Fruit fly (Drosophila melanogaster): ENCODE data around the gene Tasp1.
A peak's percentile ranks its signal among the peaks of the same experiment; 100 is the strongest.

The Tasp1 gene

DNA sequence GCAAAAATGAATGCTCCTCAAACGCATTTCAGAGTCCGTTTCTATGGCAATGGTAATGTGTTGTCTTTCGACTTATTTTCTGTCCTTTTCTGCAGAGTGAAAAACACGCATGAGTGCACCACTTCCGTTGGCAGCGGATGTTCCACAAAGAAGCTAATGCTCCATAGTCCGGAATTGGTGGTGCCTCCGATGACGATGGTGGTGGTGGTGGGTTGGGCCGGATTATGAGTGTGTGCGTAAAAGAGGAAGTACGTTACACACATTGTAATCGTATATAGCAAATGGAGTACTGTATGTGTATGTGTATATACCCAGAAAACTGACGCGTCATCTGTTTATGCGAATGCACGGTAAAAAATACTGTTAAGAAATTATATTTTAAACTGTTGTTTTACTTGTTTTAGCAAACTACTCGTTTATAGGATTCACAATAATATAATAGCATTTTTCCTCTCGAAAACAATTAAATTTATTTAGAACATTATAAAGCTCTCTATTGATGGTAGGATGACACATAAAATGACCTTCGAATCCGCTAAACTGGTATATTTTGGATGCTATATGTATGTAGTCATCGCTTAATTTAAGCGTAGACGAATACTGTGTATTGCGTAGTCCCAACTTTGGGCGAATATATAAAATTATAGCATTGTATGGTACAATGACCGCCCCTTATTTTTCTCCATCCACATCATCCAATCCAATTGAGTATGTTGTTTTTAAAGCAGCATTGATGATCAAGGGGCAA lies 42.1 kb downstream of the Tasp1 start (continued):
- TF ChIP-seq esn (GFP tag; optimal IDR thresholded peaks at IDR 0.05) (peak; percentile 64), salr (GFP tag; optimal IDR thresholded peaks at IDR 0.05) (peak in 1 of 2 experiments; percentile 64)

dm6 chr3L:16043782-16044352 lies 43.5 kb downstream of the Tasp1 start:
- TF ChIP-seq pdm3 (GFP tag; optimal IDR thresholded peaks at IDR 0.05): no peak
- no peak for TF ChIP-seq Hr4 (GFP tag; optimal IDR thresholded peaks at IDR 0.05)
- TF ChIP-seq Sox14 (GFP tag; optimal IDR thresholded peaks at IDR 0.05): peak; percentile 30
- TF ChIP-seq Eip93F (GFP tag; optimal IDR thresholded peaks at IDR 0.05): no peak
- no peak for TF ChIP-seq CG32006 (GFP tag; optimal IDR thresholded peaks at IDR 0.05)
- TF ChIP-seq OdsH (GFP tag; optimal IDR thresholded peaks at IDR 0.05): no peak
- TF ChIP-seq CG3032 (tag; optimal IDR thresholded peaks at IDR 0.05): no peak
- TF ChIP-seq eg (GFP tag; IDR thresholded peaks at IDR 0.05): 0 out of 3 replicates have a peak, but pooled peaks have one; percentile 18
- TF ChIP-seq Ets21C (GFP tag; optimal IDR thresholded peaks at IDR 0.05): no peak
- no peak for TF ChIP-seq Ets96B (tag; optimal IDR thresholded peaks at IDR 0.05)
- TF ChIP-seq CG11762 (GFP tag; optimal IDR thresholded peaks at IDR 0.05; ENCODE audit: insufficient read depth): no peak
- TF ChIP-seq fd85E (GFP tag; optimal IDR thresholded peaks at IDR 0.05): no peak
- no peak for TF ChIP-seq CG8632 (GFP tag; optimal IDR thresholded peaks at IDR 0.05)
- peak; percentile 24 for TF ChIP-seq Eip78C (GFP tag)
- TF ChIP-seq CG11294 (GFP tag; IDR thresholded peaks at IDR 0.05): no peak
- TF ChIP-seq vri (GFP tag; optimal IDR thresholded peaks at IDR 0.05): no peak
- TF ChIP-seq svp (GFP tag): peak; percentile 22
- no peak for TF ChIP-seq fkh (GFP tag; optimal IDR thresholded peaks at IDR 0.05)
- no peak for TF ChIP-seq CG10631 (GFP tag; optimal IDR thresholded peaks at IDR 0.05)

DNA sequence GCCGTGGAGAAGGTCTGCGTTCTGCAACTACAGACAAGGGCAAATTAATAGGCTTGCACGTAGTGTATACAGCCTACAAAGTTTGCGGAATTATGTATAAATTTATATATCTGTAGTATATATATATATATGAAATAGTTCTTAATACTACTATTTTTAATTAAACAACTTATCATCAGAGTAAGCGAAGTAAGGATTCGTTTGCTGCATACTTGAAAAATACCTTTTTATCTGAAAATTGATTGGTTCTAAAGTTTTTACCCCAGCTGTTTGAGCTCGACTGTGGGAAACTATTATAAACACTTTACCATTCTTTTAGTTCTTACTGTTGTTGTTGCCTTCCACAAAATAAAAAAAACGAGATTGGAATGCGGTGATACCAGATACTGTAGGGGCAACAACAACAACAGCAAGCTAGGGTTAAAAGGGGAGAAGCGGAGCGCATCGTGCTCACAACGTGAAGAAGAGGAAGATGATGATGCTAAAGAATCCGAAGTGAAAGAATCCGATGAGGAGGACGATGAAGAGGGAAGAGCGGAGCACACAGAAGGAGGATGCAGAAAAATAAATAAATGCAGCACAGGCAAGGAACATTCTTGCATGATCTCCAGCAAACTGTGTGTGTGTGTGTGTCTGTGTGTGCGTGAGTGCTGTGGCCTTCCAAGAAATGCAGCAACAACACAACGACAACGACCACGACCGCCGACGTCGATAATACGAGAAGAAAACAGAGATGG lies 44.1 kb downstream of the Tasp1 start:
- TF ChIP-seq spab (GFP tag; optimal IDR thresholded peaks at IDR 0.05): peak; percentile 77
- peak; percentile 67 for TF ChIP-seq Gug (GFP tag; IDR thresholded peaks at IDR 0.05)
- peak; percentile 73 for TF ChIP-seq net (GFP tag; optimal IDR thresholded peaks at IDR 0.05)
- TF ChIP-seq CG8319 (GFP tag; optimal IDR thresholded peaks at IDR 0.05): peak; percentile 41
- TF ChIP-seq CG6163 (GFP tag; IDR thresholded peaks at IDR 0.05): peak; percentile 65
- peak; percentile 80 for TF ChIP-seq CG10631 (GFP tag; optimal IDR thresholded peaks at IDR 0.05)
- no peak for TF ChIP-seq Hr38 (GFP tag; optimal IDR thresholded peaks at IDR 0.05)
- peak; percentile 19 for TF ChIP-seq Ets21C (GFP tag; optimal IDR thresholded peaks at IDR 0.05)
- peak; percentile 24 for TF ChIP-seq CG3919 (GFP tag; optimal IDR thresholded peaks at IDR 0.05)
- TF ChIP-seq acj6 (GFP tag; optimal IDR thresholded peaks at IDR 0.05): peak; percentile 82
- TF ChIP-seq Sox15 (GFP tag; optimal IDR thresholded peaks at IDR 0.05): peak; percentile 50
- peak; percentile 84 for TF ChIP-seq CG8632 (GFP tag; optimal IDR thresholded peaks at IDR 0.05)
- peak; percentile 27 for TF ChIP-seq vri (GFP tag; optimal IDR thresholded peaks at IDR 0.05)
- peak; percentile 46 for TF ChIP-seq lz (GFP tag; optimal IDR thresholded peaks at IDR 0.05)
- peak; percentile 42 for TF ChIP-seq Sox102F (GFP tag; optimal IDR thresholded peaks at IDR 0.05)
- TF ChIP-seq achi (GFP tag; optimal IDR thresholded peaks at IDR 0.05): peak; percentile 84
- peak; percentile 82 for TF ChIP-seq svp (GFP tag)
- peak; percentile 90 for TF ChIP-seq CG8119 (GFP tag; IDR thresholded peaks at IDR 0.05)
- TF ChIP-seq CG11294 (GFP tag; IDR thresholded peaks at IDR 0.05): no peak; the same call in 1 of the 2 replicates
- peak; percentile 50 to 64 for TF ChIP-seq salr (GFP tag; optimal IDR thresholded peaks at IDR 0.05)
- peak; percentile 36 for TF ChIP-seq Smox (GFP tag; optimal IDR thresholded peaks at IDR 0.05)
- TF ChIP-seq topi (GFP tag; optimal IDR thresholded peaks at IDR 0.05): peak; percentile 43
- peak; percentile 73 for TF ChIP-seq CG9139 (GFP tag; optimal IDR thresholded peaks at IDR 0.05)
- TF ChIP-seq OdsH (GFP tag; optimal IDR thresholded peaks at IDR 0.05): peak; percentile 81
- TF ChIP-seq Hr4 (GFP tag; optimal IDR thresholded peaks at IDR 0.05): peak; percentile 33
- TF ChIP-seq Hr39 (GFP tag; optimal IDR thresholded peaks at IDR 0.05): peak; percentile 10
- TF ChIP-seq eg (GFP tag; IDR thresholded peaks at IDR 0.05): peak; percentile 64
- peak; percentile 92 for TF ChIP-seq Ets96B (tag; optimal IDR thresholded peaks at IDR 0.05)
- TF ChIP-seq pdm3 (GFP tag; optimal IDR thresholded peaks at IDR 0.05): peak; percentile 58
- TF ChIP-seq CG11762 (GFP tag; optimal IDR thresholded peaks at IDR 0.05; ENCODE audit: insufficient read depth): peak; percentile 60
- peak; percentile 89 for TF ChIP-seq dsx (GFP tag; optimal IDR thresholded peaks at IDR 0.05; ENCODE audit: poor library complexity, severe bottlenecking)
- peak; percentile 28 for TF ChIP-seq Eip93F (GFP tag; optimal IDR thresholded peaks at IDR 0.05)
- TF ChIP-seq dac (GFP tag; optimal IDR thresholded peaks at IDR 0.05): peak; percentile 8
- TF ChIP-seq esn (GFP tag; optimal IDR thresholded peaks at IDR 0.05): peak; percentile 76
- TF ChIP-seq fd85E (GFP tag; optimal IDR thresholded peaks at IDR 0.05): no peak
- peak; percentile 17 for TF ChIP-seq cyc (GFP tag; optimal IDR thresholded peaks at IDR 0.05)
- TF ChIP-seq CG7368 (GFP tag; optimal IDR thresholded peaks at IDR 0.05): no peak
